Worm (Caenorhabditis elegans): ENCODE results near the gene bgal-2.

DNA sequence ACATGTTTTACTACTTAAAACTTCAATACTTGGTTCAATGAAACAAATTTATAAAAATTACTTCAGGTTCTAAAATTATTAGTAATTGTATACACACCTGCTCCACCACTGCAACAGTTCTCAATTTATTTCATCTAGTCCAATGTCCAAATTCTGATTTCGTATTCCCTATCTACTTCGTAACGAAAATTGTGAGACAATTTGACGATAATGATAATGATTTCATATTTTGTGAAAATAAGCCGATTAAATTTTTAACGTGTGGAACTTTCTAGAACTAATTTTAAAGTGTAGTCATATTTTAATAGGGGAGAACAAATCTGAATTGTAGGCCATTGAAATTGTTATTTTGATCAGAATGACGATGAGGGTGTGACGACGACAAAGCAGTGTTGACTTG is 6.2 kb downstream of the bgal-2 start:
- no peak for TF ChIP-seq him-1 (tag; optimal IDR thresholded peaks at IDR 0.05)
- TF ChIP-seq W03F9.2 (tag; optimal IDR thresholded peaks at IDR 0.05), result no peak
- TF ChIP-seq dao-5 (tag; optimal IDR thresholded peaks at IDR 0.05), result no peak
